Worm (Caenorhabditis elegans) whole organism, L4 larva: Measurements from ENCODE around the gene csn-3.

Experiments used
- D1046.2 ChIP-seq: fragments of 200-800 bp; sonication (Bioruptor generic); IDR thresholded peaks from 2 replicates; pipeline ENCODE4 v1.3.6; 2022; ENCODE audit warnings: missing genetic modification characterization, missing compliant biosample characterization
- F37D6.2 ChIP-seq: sonication (generic microtip); optimal IDR thresholded peaks from 2 replicates; lab custom pipeline; 2016; ENCODE audit warnings: mild to moderate bottlenecking, missing genetic modification characterization, missing compliant biosample characterization
- F49E8.2 ChIP-seq: sonication (generic microtip); optimal IDR thresholded peaks from 2 replicates; lab custom pipeline; 2016; ENCODE audit warnings: missing compliant biosample characterization, mild to moderate bottlenecking, missing genetic modification characterization, borderline replicate concordance
- T20F7.1 ChIP-seq: fragments of 200-800 bp; sonication (Bioruptor generic); optimal IDR thresholded peaks from 2 replicates; lab custom pipeline; 2018; ENCODE audit warnings: mild to moderate bottlenecking, missing genetic modification characterization, missing compliant biosample characterization
- Y105C5A.15 ChIP-seq: fragments of 200-800 bp; sonication (Bioruptor generic); IDR thresholded peaks from 2 replicates; pipeline ENCODE4 v1.3.6; 2022; ENCODE audit warnings: missing genetic modification characterization, missing compliant biosample characterization
- Y5F2A.4 ChIP-seq: fragments of 200-800 bp; sonication (Bioruptor generic); optimal IDR thresholded peaks from 2 replicates; lab custom pipeline; 2018; ENCODE audit warnings: mild to moderate bottlenecking, missing genetic modification characterization, missing compliant biosample characterization
- Y75B8A.6 ChIP-seq: fragments of 200-800 bp; sonication (Bioruptor generic); IDR thresholded peaks from 2 replicates; pipeline ENCODE4 v1.3.6; 2022; ENCODE audit warnings: missing genetic modification reagents, missing genetic modification characterization, missing compliant biosample characterization
- aha-1 ChIP-seq: fragments of 150-350 bp; peaks from one replicate; lab custom pipeline; 2014; ENCODE audit warnings: missing biosample characterization, missing genetic modification characterization
- attf-4 ChIP-seq: sonication (generic microtip); optimal IDR thresholded peaks from 3 replicates; lab custom pipeline; 2017; ENCODE audit warnings: missing biosample characterization, missing genetic modification characterization
- ceh-32 ChIP-seq: sonication (generic microtip); optimal IDR thresholded peaks from 2 replicates; lab custom pipeline; 2016; ENCODE audit warnings: mild to moderate bottlenecking, missing genetic modification characterization, missing compliant biosample characterization; ENCODE audit not compliant: poor library complexity
- daf-16 ChIP-seq, 3 experiments: sonication (generic microtip); optimal IDR thresholded peaks; 2 replicates each; lab custom pipeline; 2016 to 2017; ENCODE audit warnings: missing genetic modification characterization in 3 of 3, missing genetic modification reagents in 3 of 3, mild to moderate bottlenecking in 2 of 3, missing compliant biosample characterization in 2 of 3, missing biosample characterization in 1 of 3, moderate library complexity in 1 of 3
- dmd-6 ChIP-seq: fragments of 200-800 bp; sonication (Bioruptor generic); IDR thresholded peaks from 2 replicates; pipeline ENCODE4 v1.3.6; 2022; ENCODE audit warnings: missing genetic modification reagents, missing genetic modification characterization, missing compliant biosample characterization
- dpl-1 ChIP-seq: fragments of 150-350 bp; optimal IDR thresholded peaks from 2 replicates; lab custom pipeline; 2014; ENCODE audit warnings: missing biosample characterization, missing genetic modification reagents, missing genetic modification characterization
- duxl-1 ChIP-seq: sonication (generic microtip); optimal IDR thresholded peaks from 2 replicates; lab custom pipeline; 2016; ENCODE audit warnings: mild to moderate bottlenecking, missing genetic modification characterization, moderate library complexity, missing compliant biosample characterization; ENCODE audit not compliant: poor library complexity
- hlh-30 ChIP-seq: sonication (generic microtip); optimal IDR thresholded peaks from 2 replicates; lab custom pipeline; 2017; ENCODE audit warnings: antibody characterized with exemption, mild to moderate bottlenecking, missing genetic modification characterization, missing compliant biosample characterization; ENCODE audit not compliant: insufficient read depth
- hmg-1.1 ChIP-seq: fragments of 200-800 bp; sonication (Bioruptor generic); IDR thresholded peaks from 2 replicates; pipeline ENCODE4 v1.3.6; 2022; ENCODE audit warnings: missing genetic modification reagents, missing genetic modification characterization, missing compliant biosample characterization
- jun-1 ChIP-seq: fragments of 150-350 bp; optimal IDR thresholded peaks from 2 replicates; lab custom pipeline; 2014; ENCODE audit warnings: missing biosample characterization, missing genetic modification reagents, missing genetic modification characterization
- lin-15B ChIP-seq: fragments of 150-350 bp; sonication (generic microtip); optimal IDR thresholded peaks from 3 replicates; lab custom pipeline; 2014; ENCODE audit warnings: missing biosample characterization, missing genetic modification characterization
- lin-39 ChIP-seq: fragments of 150-350 bp; optimal IDR thresholded peaks from 2 replicates; lab custom pipeline; 2014; ENCODE audit warnings: missing biosample characterization, missing genetic modification reagents, missing genetic modification characterization
- lir-3 ChIP-seq: sonication (generic microtip); optimal IDR thresholded peaks from 2 replicates; lab custom pipeline; 2016; ENCODE audit warnings: mild to moderate bottlenecking, missing genetic modification characterization, missing compliant biosample characterization
- lsy-2 ChIP-seq, 2 experiments: fragments of 150-350 bp in 1 of 2; sonication (generic microtip) in 1 of 2; optimal IDR thresholded peaks; 2 replicates each; lab custom pipeline; 2014 to 2017; ENCODE audit warnings: missing biosample characterization in 2 of 2, missing genetic modification characterization in 2 of 2
- madf-9 ChIP-seq: fragments of 200-800 bp; sonication (Bioruptor generic); conservative IDR thresholded peaks from 2 replicates; pipeline ENCODE4 v1.3.6; 2022; ENCODE audit warnings: missing genetic modification reagents, missing genetic modification characterization, missing compliant biosample characterization
- mdl-1 ChIP-seq, 2 experiments: fragments of 150-350 bp in 1 of 2; sonication (generic microtip) in 1 of 2; optimal IDR thresholded peaks; 2 replicates each; lab custom pipeline; 2014 to 2017; ENCODE audit warnings: missing biosample characterization in 2 of 2, missing genetic modification characterization in 2 of 2
- mdt-29 ChIP-seq: fragments of 200-800 bp; sonication (Bioruptor generic); IDR thresholded peaks from 2 replicates; pipeline ENCODE4 v1.3.6; 2022; ENCODE audit warnings: missing genetic modification reagents, missing genetic modification characterization, missing compliant biosample characterization
- mep-1 ChIP-seq: fragments of 150-350 bp; sonication (generic microtip); optimal IDR thresholded peaks from 3 replicates; lab custom pipeline; 2014; ENCODE audit warnings: missing biosample characterization, missing genetic modification characterization
- mxl-2 ChIP-seq: fragments of 200-800 bp; sonication (Bioruptor generic); conservative IDR thresholded peaks from 2 replicates; pipeline ENCODE4 v1.3.6; 2022; ENCODE audit warnings: missing genetic modification reagents, missing genetic modification characterization, missing compliant biosample characterization
- nhr-102 ChIP-seq: sonication (generic microtip); optimal IDR thresholded peaks from 2 replicates; lab custom pipeline; 2016; ENCODE audit warnings: mild to moderate bottlenecking, missing genetic modification characterization, moderate library complexity, missing compliant biosample characterization
- nhr-28 ChIP-seq: fragments of 150-350 bp; optimal IDR thresholded peaks from 2 replicates; lab custom pipeline; 2014; ENCODE audit warnings: missing biosample characterization, missing genetic modification characterization
- nhr-41 ChIP-seq: fragments of 200-800 bp; sonication (Bioruptor generic); IDR thresholded peaks from 2 replicates; pipeline ENCODE4 v1.3.6; 2022; ENCODE audit warnings: missing genetic modification reagents, missing genetic modification characterization, missing compliant biosample characterization
- nhr-42 ChIP-seq: fragments of 200-800 bp; sonication (Bioruptor generic); IDR thresholded peaks from 2 replicates; pipeline ENCODE4 v1.3.6; 2022; ENCODE audit warnings: missing genetic modification characterization, missing compliant biosample characterization
- nhr-76 ChIP-seq: fragments of 150-350 bp; optimal IDR thresholded peaks from 2 replicates; lab custom pipeline; 2014; ENCODE audit warnings: missing biosample characterization, missing genetic modification characterization
- php-3 ChIP-seq: fragments of 200-800 bp; sonication (Bioruptor generic); IDR thresholded peaks from 2 replicates; pipeline ENCODE4 v1.3.6; 2022; ENCODE audit warnings: missing genetic modification reagents, missing genetic modification characterization, missing compliant biosample characterization
- rbr-2 ChIP-seq: sonication (generic microtip); optimal IDR thresholded peaks from 2 replicates; lab custom pipeline; 2016; ENCODE audit warnings: missing genotype, missing genetic modification characterization, missing compliant biosample characterization
- saeg-2 ChIP-seq: fragments of 200-800 bp; sonication (Bioruptor generic); IDR thresholded peaks from 2 replicates; pipeline ENCODE4 v1.3.6; 2022; ENCODE audit warnings: missing genetic modification reagents, missing genetic modification characterization, missing compliant biosample characterization
- sdz-12 ChIP-seq: fragments of 200-800 bp; sonication (Bioruptor generic); optimal IDR thresholded peaks from 2 replicates; lab custom pipeline; 2018; ENCODE audit warnings: mild to moderate bottlenecking, missing genetic modification characterization, missing compliant biosample characterization
- set-16 ChIP-seq: fragments of 200-800 bp; sonication (Bioruptor generic); IDR thresholded peaks from 2 replicates; pipeline ENCODE4 v1.3.6; 2022; ENCODE audit warnings: missing genetic modification reagents, missing genetic modification characterization, missing compliant biosample characterization
- spr-3 ChIP-seq: fragments of 200-800 bp; sonication (Bioruptor generic); optimal IDR thresholded peaks from 2 replicates; lab custom pipeline; 2018; ENCODE audit warnings: mild to moderate bottlenecking, missing genetic modification characterization, missing compliant biosample characterization
- tra-1 ChIP-seq: fragments of 200-800 bp; sonication (Bioruptor generic); IDR thresholded peaks from 2 replicates; pipeline ENCODE4 v1.3.6; 2022; ENCODE audit warnings: missing genetic modification reagents, missing genetic modification characterization, missing compliant biosample characterization
- unc-62 ChIP-seq, 3 experiments: fragments of 150-350 bp in 1 of 3; sonication (generic microtip); optimal IDR thresholded peaks in 2 of 3; peaks in 1 of 3; 1 replicate in 1 of 3; 2 replicates in 2 of 3; lab custom pipeline; 2014 to 2017; ENCODE audit warnings: missing biosample characterization in 3 of 3, missing genetic modification characterization in 3 of 3, missing genetic modification reagents in 3 of 3, missing genotype in 1 of 3
- zip-11 ChIP-seq: fragments of 200-800 bp; sonication (Bioruptor generic); IDR thresholded peaks from 2 replicates; pipeline ENCODE4 v1.3.6; 2022; ENCODE audit warnings: missing genetic modification characterization, missing compliant biosample characterization
- zip-2 ChIP-seq: fragments of 150-350 bp; optimal IDR thresholded peaks from 2 replicates; lab custom pipeline; 2014; ENCODE audit warnings: missing biosample characterization, missing genetic modification characterization

The csn-3 gene

DNA sequence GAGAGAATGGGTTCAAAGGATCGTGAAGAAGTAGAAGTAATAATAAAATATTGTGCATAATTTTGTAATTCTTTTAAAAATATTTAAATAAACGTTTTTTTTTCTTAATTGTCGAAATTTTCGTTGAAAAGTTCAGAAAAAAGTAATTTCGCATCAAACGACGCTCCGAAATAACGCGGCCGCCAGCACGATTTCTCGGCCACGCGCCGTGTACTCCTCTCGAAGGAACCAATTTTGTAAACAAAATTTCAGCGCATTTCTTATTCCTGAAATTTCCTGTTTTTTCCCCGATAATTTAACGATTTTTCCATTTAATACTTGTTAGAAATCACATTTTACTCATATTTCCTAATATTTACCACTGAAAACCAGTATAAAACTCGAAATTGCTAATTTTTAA is 2.5 kb upstream of the csn-3 start, which contains the start of gene Y38C1AA.12 (continued):
- TF ChIP-seq D1046.2 (GFP tag; lab: Robert Waterston, UW), result no peak
- no peak for TF ChIP-seq spr-3
- no peak for TF ChIP-seq ceh-32 (tag; lab: Kevin White, UChicago)
- TF ChIP-seq mxl-2, result no peak
- no peak for TF ChIP-seq lin-15B (tag; lab: Kevin White, UChicago)
- no peak for TF ChIP-seq lir-3 (tag; lab: Kevin White, UChicago)

DNA sequence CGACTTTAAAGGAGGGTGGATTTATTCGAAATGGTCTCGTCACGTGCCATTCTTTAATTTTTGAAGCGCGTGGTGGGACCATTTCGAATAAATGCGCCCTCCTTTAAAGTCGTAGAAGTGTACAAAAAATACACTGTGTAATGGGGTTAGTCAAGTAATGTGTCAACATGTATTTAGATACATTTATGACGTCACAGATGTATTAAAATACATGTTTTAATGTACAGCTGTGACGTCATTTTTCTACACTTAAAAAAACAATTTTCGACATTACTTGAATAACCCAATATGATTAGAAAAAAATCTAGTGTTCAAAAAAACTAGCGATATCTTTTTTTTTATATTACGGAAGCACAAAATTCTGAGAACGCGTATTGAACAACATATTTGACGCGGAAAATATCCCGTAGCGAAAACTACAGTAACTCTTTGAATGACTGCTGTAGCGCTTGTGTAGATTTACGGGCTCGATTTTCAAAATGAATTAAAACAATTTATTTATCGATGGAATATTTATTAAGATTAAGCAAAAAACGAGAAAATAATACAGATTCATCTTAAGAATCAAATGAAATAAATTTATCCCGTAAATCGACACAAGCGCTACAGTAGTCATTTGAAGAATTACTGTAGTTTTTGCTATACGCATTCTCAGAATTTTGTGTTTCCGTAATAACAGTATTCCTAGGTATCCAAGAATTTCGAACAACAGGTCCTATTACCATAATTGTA is 8.5 kb downstream of the csn-3 start, which contains the start of gene gfrp-1:
gfrp-1 (plus strand) TSS at position 682 of the 732 bp plus-strand sequence.
- TF ChIP-seq zip-2, result no peak
- no peak for TF ChIP-seq madf-9 (GFP tag; lab: Robert Waterston, UW)
- TF ChIP-seq aha-1 (tag; lab: Kevin White, UChicago), result peak; percentile 52

DNA sequence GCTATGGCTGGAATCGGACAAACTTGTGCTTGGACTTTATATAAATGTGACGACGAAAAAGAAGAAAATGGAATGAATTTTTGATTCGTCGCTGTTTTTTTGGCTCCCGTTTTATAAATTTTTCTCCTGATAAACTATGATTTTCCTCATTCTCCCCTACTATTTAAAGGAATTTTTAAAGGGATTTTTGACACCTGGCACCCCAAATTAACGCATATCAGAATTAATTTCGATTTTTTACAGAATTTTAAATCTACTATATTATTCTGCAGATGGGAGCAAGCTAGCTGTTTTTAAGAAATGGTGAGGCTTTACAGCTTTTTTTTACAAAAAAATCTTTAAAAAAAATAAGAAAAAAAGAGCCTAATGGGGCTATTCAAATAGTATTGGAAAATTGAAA is 10.5 kb downstream of the csn-3 start, which contains the start of gene coa-1:
coa-1 (plus strand) TSS at position 301 of the 400 bp plus-strand sequence.
- no peak for TF ChIP-seq nhr-76 (tag; lab: Kevin White, UChicago)

DNA sequence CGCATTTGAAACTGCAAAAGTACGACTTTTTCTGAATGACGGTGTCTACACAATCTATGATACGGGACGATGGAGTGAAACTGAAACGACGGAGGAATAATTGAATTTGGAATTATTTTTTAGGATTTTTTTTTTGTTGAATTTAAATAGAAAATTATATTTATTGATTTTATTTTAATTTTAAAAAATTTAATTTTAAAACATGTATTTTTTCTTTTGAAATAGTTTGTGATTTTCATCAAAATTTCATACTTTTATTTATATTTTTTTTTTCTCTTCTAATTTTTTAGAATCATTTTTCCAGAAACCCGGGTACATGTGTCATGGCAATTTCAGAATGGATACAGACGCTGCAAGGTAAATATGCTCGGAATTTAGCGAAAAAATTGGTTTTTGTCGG is 13.3 kb downstream of the csn-3 start, which contains the start of gene Y38C1AA.1:
Y38C1AA.1 (plus strand) TSS at position 301 of the 400 bp plus-strand sequence.
- TF ChIP-seq nhr-42 (GFP tag; lab: Robert Waterston, UW), result no peak
- TF ChIP-seq F37D6.2 (tag; lab: Kevin White, UChicago), result no peak
- no peak for TF ChIP-seq duxl-1 (tag; lab: Kevin White, UChicago)
- no peak for TF ChIP-seq zip-11
- no peak for TF ChIP-seq F49E8.2
- no peak for TF ChIP-seq nhr-28 (tag; lab: Kevin White, UChicago)
- no peak for TF ChIP-seq Y105C5A.15 (GFP tag; lab: Robert Waterston, UW)
- no peak for TF ChIP-seq Y5F2A.4 (GFP tag; lab: Kevin White, UChicago)
- no peak for TF ChIP-seq sdz-12 (GFP tag; lab: Kevin White, UChicago)
- TF ChIP-seq mep-1 (tag; lab: Kevin White, UChicago), result no peak
- no peak for TF ChIP-seq attf-4 (tag; lab: Kevin White, UChicago)
- no peak for TF ChIP-seq jun-1

DNA sequence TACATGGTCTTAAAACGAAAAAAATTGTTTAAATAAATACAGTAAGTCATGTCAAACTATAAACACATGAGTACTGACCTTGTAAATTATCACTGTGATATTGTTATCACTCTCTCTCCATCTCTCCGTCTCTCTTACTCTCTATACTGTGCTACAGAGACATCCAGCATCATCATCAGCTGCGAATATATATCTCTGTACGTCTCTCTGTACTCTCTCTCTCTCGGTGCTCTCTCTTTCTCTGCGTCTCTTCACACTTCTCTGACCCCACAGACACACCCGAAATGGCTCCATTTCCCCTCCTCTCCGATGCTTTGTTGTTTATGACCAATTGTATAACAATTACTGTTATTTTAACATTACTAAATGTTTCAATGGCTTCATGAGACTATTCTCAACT is 16.0 kb downstream of the csn-3 start:
- TF ChIP-seq dpl-1 (GFP tag; lab: Kevin White, UChicago) (peak; percentile 44), saeg-2 (no peak), hlh-30 (peak; percentile 62), nhr-28 (tag; lab: Kevin White, UChicago) (peak; percentile 91), dmd-6 (GFP tag; lab: Robert Waterston, UW) (peak; percentile 84), zip-11 (no peak), nhr-41 (GFP tag; lab: Robert Waterston, UW) (peak; percentile 81), rbr-2 (tag; lab: Kevin White, UChicago) (peak; percentile 11), unc-62 (GFP tag; optimal IDR thresholded peaks at IDR 0.05 in 1 of 2; lab: Kevin White, UChicago) (peak in 1 of 2 experiments; percentile 60), unc-62 (tag; optimal IDR thresholded peaks at IDR 0.05; lab: Kevin White, UChicago) (no peak), lsy-2 (tag; optimal IDR thresholded peaks at IDR 0.05; lab: Kevin White, UChicago) (peak in 1 of 2 experiments; percentile 56), lin-39 (no peak), Y75B8A.6 (GFP tag; lab: Robert Waterston, UW) (0 out of 2 replicates have a peak, but pooled peaks have one; percentile 70), set-16 (GFP tag; lab: Robert Waterston, UW) (no peak), hmg-1.1 (GFP tag; lab: Robert Waterston, UW) (0 out of 2 replicates have a peak, but pooled peaks have one; percentile 27), php-3 (peak; percentile 72), tra-1 (no peak), nhr-102 (peak; percentile 64), mdt-29 (GFP tag; lab: Robert Waterston, UW) (no peak), daf-16 (GFP tag; optimal IDR thresholded peaks at IDR 0.05; lab: Kevin White, UChicago) (no peak), daf-16 (tag; optimal IDR thresholded peaks at IDR 0.05; lab: Kevin White, UChicago) (peak; percentile 96), mdl-1 (tag; optimal IDR thresholded peaks at IDR 0.05; lab: Kevin White, UChicago) (peak in 1 of 2 experiments; percentile 50), T20F7.1 (GFP tag; lab: Kevin White, UChicago) (no peak)
